Fruit fly (Drosophila melanogaster) whole organism, prepupa: ENCODE data around the gene CG31855.

ENCODE experiments used
- Blimp-1 ChIP-seq: fragments of 200-800 bp; sonication (Bioruptor generic); optimal IDR thresholded peaks from 3 replicates; lab custom pipeline; 2017; ENCODE audit warnings: missing biosample characterization, missing genetic modification characterization, mild to moderate bottlenecking, moderate library complexity, missing genetic modification reagents
- CG10669 ChIP-seq: fragments of 200-800 bp; sonication (Bioruptor generic); optimal IDR thresholded peaks from 3 replicates; lab custom pipeline; 2018; ENCODE audit warnings: missing biosample characterization, mild to moderate bottlenecking, missing genetic modification characterization, moderate library complexity
- CG11762 ChIP-seq: fragments of 200-800 bp; sonication (Bioruptor generic); optimal IDR thresholded peaks from 3 replicates; lab custom pipeline; 2016; ENCODE audit warnings: missing biosample characterization, missing genetic modification characterization; ENCODE audit not compliant: insufficient read depth
- CG15336 ChIP-seq: fragments of 200-800 bp; sonication (Bioruptor generic); IDR thresholded peaks from 2 replicates; pipeline ENCODE4 v1.3.6; 2022; ENCODE audit warnings: missing biosample characterization, missing genetic modification characterization
- CG16779 ChIP-seq: fragments of 200-800 bp; sonication (Bioruptor generic); optimal IDR thresholded peaks from 3 replicates; lab custom pipeline; 2017; ENCODE audit warnings: missing biosample characterization, mild to moderate bottlenecking, missing genetic modification characterization
- CG3032 ChIP-seq: fragments of 200-800 bp; optimal IDR thresholded peaks from 2 replicates; lab custom pipeline; 2019; ENCODE audit warnings: missing biosample characterization, mild to moderate bottlenecking, missing genetic modification characterization, moderate library complexity
- CG31627 ChIP-seq: fragments of 200-800 bp; sonication (Bioruptor generic); optimal IDR thresholded peaks from 3 replicates; lab custom pipeline; 2016; ENCODE audit warnings: missing biosample characterization, missing genetic modification characterization
- CG34406 ChIP-seq: fragments of 200-800 bp; sonication (Bioruptor generic); optimal IDR thresholded peaks from 3 replicates; lab custom pipeline; 2016; ENCODE audit warnings: missing biosample characterization, missing genetic modification characterization
- CG6163 ChIP-seq: fragments of 200-800 bp; sonication (Bioruptor generic); IDR thresholded peaks from 3 replicates; pipeline ENCODE4 v1.3.6; 2022; ENCODE audit warnings: missing biosample characterization, missing genetic modification characterization
- CG6276 ChIP-seq: fragments of 200-800 bp; sonication (Bioruptor generic); optimal IDR thresholded peaks from 2 replicates; lab custom pipeline; 2017; ENCODE audit warnings: missing biosample characterization, mild to moderate bottlenecking, missing genetic modification characterization
- CG6808 ChIP-seq: fragments of 200-800 bp; sonication (Bioruptor generic); optimal IDR thresholded peaks from 3 replicates; lab custom pipeline; 2017; ENCODE audit warnings: missing biosample characterization, missing genetic modification characterization, mild to moderate bottlenecking, moderate library complexity, missing genetic modification reagents
- CG6854 ChIP-seq: fragments of 200-800 bp; sonication (Bioruptor generic); optimal IDR thresholded peaks from 2 replicates; lab custom pipeline; 2017; ENCODE audit warnings: missing biosample characterization, mild to moderate bottlenecking, missing genetic modification characterization
- CG8319 ChIP-seq: fragments of 200-800 bp; sonication (Bioruptor generic); optimal IDR thresholded peaks from 3 replicates; lab custom pipeline; 2016; ENCODE audit warnings: missing biosample characterization, missing genetic modification characterization
- Eip75B ChIP-seq: fragments of 200-800 bp; sonication (Bioruptor generic); optimal IDR thresholded peaks from 3 replicates; lab custom pipeline; 2016; ENCODE audit warnings: missing biosample characterization, missing genetic modification characterization
- Eip78C ChIP-seq: fragments of 200-800 bp; sonication (Bioruptor generic); peaks from one replicate; lab custom pipeline; 2016; ENCODE audit warnings: missing biosample characterization, missing genetic modification characterization
- Eip93F ChIP-seq: fragments of 200-800 bp; sonication (Bioruptor generic); optimal IDR thresholded peaks from 2 replicates; lab custom pipeline; 2016; ENCODE audit warnings: missing biosample characterization, mild to moderate bottlenecking, missing genetic modification characterization
- Ets21C ChIP-seq: fragments of 200-800 bp; sonication (Bioruptor generic); optimal IDR thresholded peaks from 3 replicates; lab custom pipeline; 2016; ENCODE audit warnings: missing biosample characterization, missing genetic modification characterization
- Hr39 ChIP-seq: fragments of 200-800 bp; sonication (Bioruptor generic); optimal IDR thresholded peaks from 2 replicates; lab custom pipeline; 2016; ENCODE audit warnings: missing biosample characterization, missing genetic modification characterization
- Hr4 ChIP-seq: fragments of 200-800 bp; sonication (Bioruptor generic); optimal IDR thresholded peaks from 3 replicates; lab custom pipeline; 2016; ENCODE audit warnings: missing biosample characterization, missing genetic modification characterization
- Lpt ChIP-seq: fragments of 200-800 bp; sonication (Bioruptor generic); optimal IDR thresholded peaks from 3 replicates; lab custom pipeline; 2016; ENCODE audit warnings: missing biosample characterization, missing genetic modification characterization
- OdsH ChIP-seq: fragments of 200-800 bp; sonication (Bioruptor generic); optimal IDR thresholded peaks from 3 replicates; lab custom pipeline; 2016; ENCODE audit warnings: missing biosample characterization, missing genetic modification characterization
- Smox ChIP-seq: fragments of 200-800 bp; sonication (Bioruptor generic); optimal IDR thresholded peaks from 3 replicates; lab custom pipeline; 2016; ENCODE audit warnings: missing biosample characterization, missing genetic modification characterization
- Sox102F ChIP-seq: fragments of 200-800 bp; sonication (Bioruptor generic); optimal IDR thresholded peaks from 2 replicates; lab custom pipeline; 2016; ENCODE audit warnings: missing biosample characterization, mild to moderate bottlenecking, missing genetic modification characterization
- Sox15 ChIP-seq: fragments of 200-800 bp; sonication (Bioruptor generic); optimal IDR thresholded peaks from 3 replicates; lab custom pipeline; 2016; ENCODE audit warnings: missing biosample characterization, missing genetic modification characterization
- achi ChIP-seq: fragments of 200-800 bp; sonication (Bioruptor generic); optimal IDR thresholded peaks from 3 replicates; lab custom pipeline; 2016; ENCODE audit warnings: missing biosample characterization, missing genetic modification characterization
- acj6 ChIP-seq: fragments of 200-800 bp; sonication (Bioruptor generic); optimal IDR thresholded peaks from 3 replicates; lab custom pipeline; 2016; ENCODE audit warnings: missing biosample characterization, missing genetic modification characterization
- dsx ChIP-seq: fragments of 200-800 bp; optimal IDR thresholded peaks from 3 replicates; lab custom pipeline; 2019; ENCODE audit warnings: missing biosample characterization, mild to moderate bottlenecking, missing genetic modification characterization, moderate library complexity; ENCODE audit not compliant: poor library complexity, severe bottlenecking
- eg ChIP-seq: fragments of 200-800 bp; sonication (Bioruptor generic); IDR thresholded peaks from 3 replicates; pipeline ENCODE4 v1.3.6; 2022; ENCODE audit warnings: missing biosample characterization, missing genetic modification characterization
- esn ChIP-seq: fragments of 200-800 bp; sonication (Bioruptor generic); optimal IDR thresholded peaks from 2 replicates; lab custom pipeline; 2016; ENCODE audit warnings: missing biosample characterization, mild to moderate bottlenecking, missing genetic modification characterization, moderate library complexity
- fd59A ChIP-seq: fragments of 200-800 bp; sonication (Bioruptor generic); optimal IDR thresholded peaks from 2 replicates; lab custom pipeline; 2017; ENCODE audit warnings: missing biosample characterization, mild to moderate bottlenecking, missing genetic modification characterization, missing genetic modification reagents
- fd85E ChIP-seq: fragments of 200-800 bp; sonication (Bioruptor generic); optimal IDR thresholded peaks from 3 replicates; lab custom pipeline; 2016; ENCODE audit warnings: missing biosample characterization, missing genetic modification characterization
- fkh ChIP-seq: fragments of 200-800 bp; sonication (Bioruptor generic); optimal IDR thresholded peaks from 3 replicates; lab custom pipeline; 2017; ENCODE audit warnings: missing biosample characterization, mild to moderate bottlenecking, missing genetic modification characterization, moderate library complexity
- net ChIP-seq: fragments of 200-800 bp; sonication (Bioruptor generic); optimal IDR thresholded peaks from 3 replicates; lab custom pipeline; 2016; ENCODE audit warnings: missing biosample characterization, missing genetic modification characterization
- ss ChIP-seq, 2 experiments: fragments of 200-800 bp; sonication (Bioruptor generic); optimal IDR thresholded peaks; 2 replicates in 1 of 2; 3 replicates in 1 of 2; lab custom pipeline; 2017 to 2018; ENCODE audit warnings: mild to moderate bottlenecking in 2 of 2, missing biosample characterization in 2 of 2, missing genetic modification characterization in 2 of 2, moderate library complexity in 1 of 2
- svp ChIP-seq: fragments of 200-800 bp; sonication (Bioruptor generic); peaks from one replicate; lab custom pipeline; 2016; ENCODE audit warnings: missing biosample characterization, missing genetic modification characterization
- topi ChIP-seq: fragments of 200-800 bp; sonication (Bioruptor generic); optimal IDR thresholded peaks from 3 replicates; lab custom pipeline; 2016; ENCODE audit warnings: missing biosample characterization, missing genetic modification characterization
- vri ChIP-seq: fragments of 200-800 bp; sonication (Bioruptor generic); optimal IDR thresholded peaks from 3 replicates; lab custom pipeline; 2016; ENCODE audit warnings: missing biosample characterization, mild to moderate bottlenecking, missing genetic modification characterization

The CG31855 gene

dm6 chr2L:13347473-13347872, 21.5 kb upstream of the CG31855 start, which contains the start of gene CG16826:
Gene CG16826, plus strand, starts transcription at chr2L:13347773.
- TF ChIP-seq acj6 (GFP tag; lab: Kevin White, UChicago), result no peak
- TF ChIP-seq dsx (GFP tag; lab: Kevin White, UChicago), result no peak
- TF ChIP-seq topi (GFP tag; lab: Kevin White, UChicago), result no peak
- TF ChIP-seq Lpt (GFP tag; lab: Kevin White, UChicago), result no peak
- TF ChIP-seq Hr39 (GFP tag; lab: Kevin White, UChicago), result no peak

dm6 chr2L:13349237-13349902, 19.6 kb upstream of the CG31855 start:
- TF ChIP-seq CG6808 (GFP tag; lab: Kevin White, UChicago) (no peak), Eip78C (GFP tag; lab: Kevin White, UChicago) (peak; percentile 73)

- no peak for TF ChIP-seq CG34406 (GFP tag; lab: Kevin White, UChicago)
- TF ChIP-seq Hr4 (GFP tag; lab: Kevin White, UChicago), result no peak
- TF ChIP-seq OdsH (GFP tag; lab: Kevin White, UChicago), result no peak
- TF ChIP-seq Sox102F (GFP tag; lab: Kevin White, UChicago), result no peak
- no peak for TF ChIP-seq eg (GFP tag; lab: Robert Waterston, UW)
- no peak for TF ChIP-seq CG16779 (tag; lab: Kevin White, UChicago)
- TF ChIP-seq Ets21C (GFP tag; lab: Kevin White, UChicago), result no peak
- TF ChIP-seq Eip93F, result no peak
- TF ChIP-seq CG31627 (GFP tag; lab: Kevin White, UChicago), result no peak
- TF ChIP-seq esn (GFP tag; lab: Kevin White, UChicago), result no peak
- TF ChIP-seq CG15336 (GFP tag; lab: Robert Waterston, UW), result no peak
- TF ChIP-seq CG3032 (tag; lab: Kevin White, UChicago), result no peak
- TF ChIP-seq fkh (GFP tag; lab: Kevin White, UChicago), result no peak
Observed at dm6 chr2L:13354580-13355347, 14.2 kb upstream of the CG31855 start, which contains the start of gene CG9395. Gene CG9395, minus strand, starts transcription at chr2L:13355073.

- TF ChIP-seq net (GFP tag; lab: Kevin White, UChicago), result no peak
- TF ChIP-seq vri (GFP tag; lab: Kevin White, UChicago), result no peak
- TF ChIP-seq ss (GFP tag; optimal IDR thresholded peaks at IDR 0.05; lab: Kevin White, UChicago), result no peak
- no peak for TF ChIP-seq fd85E (GFP tag; lab: Kevin White, UChicago)
- no peak for TF ChIP-seq CG6808 (GFP tag; lab: Kevin White, UChicago)
- no peak for TF ChIP-seq achi
- TF ChIP-seq Smox (GFP tag; lab: Kevin White, UChicago), result no peak
- TF ChIP-seq topi (GFP tag; lab: Kevin White, UChicago), result no peak
- TF ChIP-seq CG10669 (GFP tag; lab: Kevin White, UChicago), result no peak
- no peak for TF ChIP-seq CG6854 (GFP tag; lab: Kevin White, UChicago)
- no peak for TF ChIP-seq Sox15
Observed at dm6 chr2L:13361465-13361864, 7.5 kb upstream of the CG31855 start, which contains the start of gene CG9377. Gene CG9377, minus strand, starts transcription at chr2L:13361565.

dm6 chr2L:13362953-13363352, 6.1 kb upstream of the CG31855 start:
- TF ChIP-seq Blimp-1 (GFP tag; lab: Kevin White, UChicago) (no peak), fkh (GFP tag; lab: Kevin White, UChicago) (no peak), svp (no peak), dsx (GFP tag; lab: Kevin White, UChicago) (no peak), Sox15 (no peak), achi (no peak), CG10669 (GFP tag; lab: Kevin White, UChicago) (no peak), CG11762 (no peak), Sox102F (GFP tag; lab: Kevin White, UChicago) (no peak), CG15336 (GFP tag; lab: Robert Waterston, UW) (no peak), CG6276 (GFP tag; lab: Kevin White, UChicago) (no peak), CG8319 (GFP tag; lab: Kevin White, UChicago) (no peak), CG34406 (GFP tag; lab: Kevin White, UChicago) (no peak), Eip75B (no peak), esn (GFP tag; lab: Kevin White, UChicago) (no peak), CG6163 (GFP tag; lab: Robert Waterston, UW) (no peak), fd59A (GFP tag; lab: Kevin White, UChicago) (no peak), topi (GFP tag; lab: Kevin White, UChicago) (no peak), CG3032 (tag; lab: Kevin White, UChicago) (no peak)
